Fruit fly (Drosophila melanogaster) whole organism, embryonic: ENCODE measurements around the gene Nazo.

ENCODE experiments used
- CG10209 ChIP-seq: fragments of 200-800 bp; sonication (Bioruptor generic); optimal IDR thresholded peaks from 3 replicates; lab custom pipeline; 2017; ENCODE audit warnings: missing biosample characterization, mild to moderate bottlenecking, missing genetic modification characterization, missing genetic modification reagents
- CG10462 ChIP-seq: fragments of 200-800 bp; sonication (Bioruptor generic); optimal IDR thresholded peaks from 2 replicates; lab custom pipeline; 2016; ENCODE audit warnings: missing biosample characterization, missing genetic modification characterization
- CG11696 ChIP-seq: fragments of 200-800 bp; sonication (Bioruptor generic); IDR thresholded peaks from 2 replicates; pipeline ENCODE4 v1.3.6; 2022; ENCODE audit warnings: missing biosample characterization, missing genetic modification characterization
- CG12744 ChIP-seq: fragments of 200-800 bp; sonication (Bioruptor generic); optimal IDR thresholded peaks from 2 replicates; lab custom pipeline; 2016; ENCODE audit warnings: missing biosample characterization, missing genetic modification characterization
- CG15479 ChIP-seq: fragments of 200-800 bp; sonication (Bioruptor generic); optimal IDR thresholded peaks from 3 replicates; lab custom pipeline; 2019; ENCODE audit warnings: missing biosample characterization, mild to moderate bottlenecking, missing genetic modification characterization, moderate library complexity
- CG2678 ChIP-seq: fragments of 200-800 bp; sonication (Bioruptor generic); optimal IDR thresholded peaks from 3 replicates; lab custom pipeline; 2019; ENCODE audit warnings: missing biosample characterization, mild to moderate bottlenecking, missing genetic modification characterization, moderate library complexity
- CG4282 ChIP-seq: fragments of 200-800 bp; sonication (Bioruptor generic); optimal IDR thresholded peaks from 2 replicates; lab custom pipeline; 2016; ENCODE audit warnings: missing biosample characterization, missing genetic modification characterization
- CG7963 ChIP-seq: fragments of 200-800 bp; sonication (Bioruptor generic); IDR thresholded peaks from 3 replicates; pipeline ENCODE4 v1.3.6; 2022; ENCODE audit warnings: missing biosample characterization, missing genetic modification characterization; ENCODE audit not compliant: partially characterized antibody
- CG8924 ChIP-seq: fragments of 200-800 bp; optimal IDR thresholded peaks from 3 replicates; lab custom pipeline; 2019; ENCODE audit warnings: missing biosample characterization, mild to moderate bottlenecking, missing genetic modification characterization, moderate library complexity
- D ChIP-seq, 2 experiments: fragments of 200-800 bp in 1 of 2; fragments of >200 bp in 1 of 2; sonication (Bioruptor generic) in 1 of 2; optimal IDR thresholded peaks; 2 replicates in 1 of 2; 3 replicates in 1 of 2; lab custom pipeline; 2017; ENCODE audit warnings: mild to moderate bottlenecking in 1 of 2, missing biosample characterization in 1 of 2, missing genetic modification characterization in 1 of 2, missing genetic modification reagents in 1 of 2
- Deaf1 ChIP-seq: fragments of 200-800 bp; optimal IDR thresholded peaks from 3 replicates; lab custom pipeline; 2019; ENCODE audit warnings: missing biosample characterization, mild to moderate bottlenecking, missing genetic modification characterization, moderate library complexity
- Ets65A ChIP-seq: fragments of 200-800 bp; sonication (Bioruptor generic); peaks from one replicate; lab custom pipeline; 2016; ENCODE audit warnings: missing biosample characterization, missing genetic modification characterization
- Fer3 ChIP-seq: fragments of 200-800 bp; sonication (Bioruptor generic); optimal IDR thresholded peaks from 2 replicates; lab custom pipeline; 2018; ENCODE audit warnings: missing biosample characterization, mild to moderate bottlenecking, missing genetic modification characterization, moderate library complexity
- HLHmδ ChIP-seq: fragments of 200-800 bp; sonication (Bioruptor generic); optimal IDR thresholded peaks from 2 replicates; lab custom pipeline; 2018; ENCODE audit warnings: missing biosample characterization, mild to moderate bottlenecking, missing genetic modification characterization, moderate library complexity
- Neu2 ChIP-seq: fragments of 200-800 bp; sonication (Bioruptor generic); optimal IDR thresholded peaks from 3 replicates; lab custom pipeline; 2016; ENCODE audit warnings: missing biosample characterization, missing genetic modification characterization, borderline replicate concordance
- Nf-YB ChIP-seq: fragments of 200-800 bp; sonication (Bioruptor generic); optimal IDR thresholded peaks from 3 replicates; lab custom pipeline; 2019; ENCODE audit warnings: missing biosample characterization, mild to moderate bottlenecking, missing genetic modification characterization, moderate library complexity
- Optix ChIP-seq: fragments of 200-800 bp; sonication (Bioruptor generic); IDR thresholded peaks from 3 replicates; pipeline ENCODE4 v1.3.6; 2022; ENCODE audit warnings: missing biosample characterization, missing genetic modification characterization
- Poxn ChIP-seq: fragments of 200-800 bp; sonication (Bioruptor generic); IDR thresholded peaks from 2 replicates; pipeline ENCODE4 v1.3.6; 2022; ENCODE audit warnings: missing biosample characterization, missing genetic modification characterization
- Usf ChIP-seq: fragments of 200-800 bp; sonication (Bioruptor generic); optimal IDR thresholded peaks from 2 replicates; lab custom pipeline; 2017; ENCODE audit warnings: missing genotype, missing biosample characterization, missing genetic modification characterization
- bbx ChIP-seq: fragments of 200-800 bp; sonication (Bioruptor generic); IDR thresholded peaks from 2 replicates; pipeline ENCODE4 v1.3.6; 2022; ENCODE audit warnings: missing biosample characterization, missing genetic modification characterization; ENCODE audit not compliant: partially characterized antibody
- bsh ChIP-seq, 2 experiments: fragments of 200-800 bp; sonication (Bioruptor generic); optimal IDR thresholded peaks; 2 replicates each; lab custom pipeline; 2017 to 2018; ENCODE audit warnings: mild to moderate bottlenecking in 2 of 2, missing biosample characterization in 2 of 2, missing genetic modification characterization in 2 of 2, moderate library complexity in 1 of 2
- chinmo ChIP-seq: fragments of 200-800 bp; sonication (Bioruptor generic); IDR thresholded peaks from 4 replicates; pipeline ENCODE4 v1.3.6; 2022; ENCODE audit warnings: missing biosample characterization, missing genetic modification characterization; ENCODE audit not compliant: partially characterized antibody
- croc ChIP-seq: fragments of 200-800 bp; sonication (Bioruptor generic); conservative IDR thresholded peaks from 3 replicates; pipeline ENCODE4 v1.3.6; 2022; ENCODE audit warnings: missing biosample characterization, missing genetic modification characterization
- crp ChIP-seq, 2 experiments: fragments of 200-800 bp; sonication (Bioruptor generic); optimal IDR thresholded peaks; 2 replicates in 1 of 2; 3 replicates in 1 of 2; lab custom pipeline; 2017; ENCODE audit warnings: missing biosample characterization in 2 of 2, missing genetic modification characterization in 2 of 2, mild to moderate bottlenecking in 1 of 2, moderate library complexity in 1 of 2
- dati ChIP-seq: fragments of 200-800 bp; sonication (Bioruptor generic); IDR thresholded peaks from 2 replicates; pipeline ENCODE4 v1.3.6; 2022; ENCODE audit warnings: missing biosample characterization, missing genetic modification characterization
- gce ChIP-seq: fragments of 200-800 bp; sonication (Bioruptor generic); IDR thresholded peaks from 3 replicates; pipeline ENCODE4 v1.3.6; 2022; ENCODE audit warnings: missing biosample characterization, missing genetic modification characterization
- gfzf ChIP-seq: fragments of 200-800 bp; sonication (Bioruptor generic); optimal IDR thresholded peaks from 2 replicates; lab custom pipeline; 2016; ENCODE audit warnings: missing biosample characterization, mild to moderate bottlenecking, missing genetic modification characterization, moderate library complexity
- ham ChIP-seq: fragments of 200-800 bp; sonication (Bioruptor generic); IDR thresholded peaks from 2 replicates; pipeline ENCODE4 v1.3.6; 2022; ENCODE audit warnings: missing biosample characterization, missing genetic modification characterization
- jumu ChIP-seq: fragments of 200-800 bp; sonication (Bioruptor generic); optimal IDR thresholded peaks from 3 replicates; lab custom pipeline; 2016; ENCODE audit warnings: missing biosample characterization, missing genetic modification characterization
- kay ChIP-seq: fragments of 200-800 bp; sonication (Bioruptor generic); optimal IDR thresholded peaks from 2 replicates; lab custom pipeline; 2016; ENCODE audit warnings: missing biosample characterization, missing genetic modification characterization
- knrl ChIP-seq: fragments of 200-800 bp; sonication (Bioruptor generic); IDR thresholded peaks from 3 replicates; pipeline ENCODE4 v1.3.6; 2022; ENCODE audit warnings: missing biosample characterization, missing genetic modification characterization; ENCODE audit not compliant: partially characterized antibody
- nau ChIP-seq: fragments of 200-800 bp; sonication (Bioruptor generic); optimal IDR thresholded peaks from 3 replicates; lab custom pipeline; 2017; ENCODE audit warnings: missing biosample characterization, mild to moderate bottlenecking, missing genetic modification characterization, missing genetic modification reagents
- nerfin-1 ChIP-seq: fragments of 200-800 bp; sonication (Bioruptor generic); optimal IDR thresholded peaks from 3 replicates; lab custom pipeline; 2019; ENCODE audit warnings: missing biosample characterization, mild to moderate bottlenecking, missing genetic modification characterization, moderate library complexity
- nom ChIP-seq: fragments of 200-800 bp; sonication (Bioruptor generic); optimal IDR thresholded peaks from 2 replicates; lab custom pipeline; 2017; ENCODE audit warnings: missing biosample characterization, missing genetic modification characterization, mild to moderate bottlenecking, moderate library complexity, missing genetic modification reagents
- org-1 ChIP-seq: fragments of 200-800 bp; sonication (Bioruptor generic); optimal IDR thresholded peaks from 2 replicates; lab custom pipeline; 2017; ENCODE audit warnings: missing biosample characterization, missing genetic modification characterization
- prd ChIP-seq, 3 experiments: fragments of >200 bp in 2 of 3; fragments of 200-800 bp in 1 of 3; sonication (Bioruptor generic) in 1 of 3; optimal IDR thresholded peaks in 2 of 3; IDR thresholded peaks in 1 of 3; 2 replicates in 2 of 3; 3 replicates in 1 of 3; pipeline versions ENCODE4 v1.3.6 to Lab custom; 2017 to 2022; ENCODE audit warnings: missing biosample characterization in 1 of 3, missing genetic modification characterization in 1 of 3
- repo ChIP-seq: fragments of 200-800 bp; sonication (Bioruptor generic); optimal IDR thresholded peaks from 2 replicates; lab custom pipeline; 2016; ENCODE audit warnings: missing biosample characterization, missing genetic modification characterization
- sens ChIP-seq: fragments of 200-800 bp; sonication (Bioruptor generic); peaks from one replicate; lab custom pipeline; 2016; ENCODE audit warnings: missing biosample characterization, missing genetic modification characterization
- slp2 ChIP-seq: fragments of 200-800 bp; sonication (Bioruptor generic); optimal IDR thresholded peaks from 2 replicates; lab custom pipeline; 2016; ENCODE audit warnings: missing biosample characterization, missing genetic modification characterization
- tll ChIP-seq, 2 experiments: fragments of 200-800 bp in 1 of 2; fragments of >200 bp in 1 of 2; sonication (Bioruptor generic) in 1 of 2; optimal IDR thresholded peaks; 2 replicates each; lab custom pipeline; 2017 to 2019; ENCODE audit warnings: missing biosample characterization in 2 of 2, missing genetic modification characterization in 2 of 2, mild to moderate bottlenecking in 1 of 2, moderate library complexity in 1 of 2
- twi ChIP-seq: fragments of 200-800 bp; optimal IDR thresholded peaks from 2 replicates; lab custom pipeline; 2019; ENCODE audit warnings: missing biosample characterization, mild to moderate bottlenecking, missing genetic modification characterization, moderate library complexity
- zen ChIP-seq: fragments of 200-800 bp; sonication (Bioruptor generic); optimal IDR thresholded peaks from 3 replicates; lab custom pipeline; 2018; ENCODE audit warnings: missing biosample characterization, mild to moderate bottlenecking, missing genetic modification characterization, moderate library complexity

Nazo gene

DNA sequence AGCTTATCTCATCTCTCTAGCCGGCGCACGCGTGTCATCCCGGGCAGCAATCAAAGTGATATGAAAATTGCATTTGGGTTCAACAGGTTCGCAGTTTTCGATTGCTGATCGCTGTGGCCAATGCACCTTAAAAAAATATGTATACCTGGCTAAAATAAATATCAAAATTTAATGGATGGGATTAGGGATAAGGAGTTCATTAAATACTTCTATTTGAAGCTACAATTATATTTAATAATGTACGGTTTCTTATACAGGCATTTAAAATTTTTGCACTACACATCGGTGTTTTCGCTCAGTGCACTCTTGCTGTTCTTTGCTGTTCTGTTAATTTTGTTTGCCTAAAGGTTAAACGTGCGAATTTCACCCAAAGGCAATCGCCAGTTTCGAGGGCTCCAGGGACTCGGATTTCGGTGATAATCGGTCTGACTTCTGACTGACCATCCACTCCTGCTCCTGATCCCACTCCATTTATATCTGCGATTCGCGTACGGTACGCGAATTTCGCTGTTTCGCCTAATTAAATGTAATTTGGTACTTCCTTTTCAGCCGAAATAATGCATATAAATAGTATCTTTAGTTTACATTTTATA is 15.0 kb upstream of the Nazo start:
- TF ChIP-seq repo (GFP tag; lab: Kevin White, UChicago) = no peak
- TF ChIP-seq CG2678 (tag; lab: Kevin White, UChicago) = no peak
- no peak for TF ChIP-seq chinmo (GFP tag; lab: Robert Waterston, UW)
- TF ChIP-seq gfzf (GFP tag; lab: Kevin White, UChicago) = no peak
- no peak for TF ChIP-seq CG12744 (GFP tag; lab: Kevin White, UChicago)
- peak; percentile 27 for TF ChIP-seq Ets65A
- no peak for TF ChIP-seq CG15479 (GFP tag; lab: Kevin White, UChicago)

DNA sequence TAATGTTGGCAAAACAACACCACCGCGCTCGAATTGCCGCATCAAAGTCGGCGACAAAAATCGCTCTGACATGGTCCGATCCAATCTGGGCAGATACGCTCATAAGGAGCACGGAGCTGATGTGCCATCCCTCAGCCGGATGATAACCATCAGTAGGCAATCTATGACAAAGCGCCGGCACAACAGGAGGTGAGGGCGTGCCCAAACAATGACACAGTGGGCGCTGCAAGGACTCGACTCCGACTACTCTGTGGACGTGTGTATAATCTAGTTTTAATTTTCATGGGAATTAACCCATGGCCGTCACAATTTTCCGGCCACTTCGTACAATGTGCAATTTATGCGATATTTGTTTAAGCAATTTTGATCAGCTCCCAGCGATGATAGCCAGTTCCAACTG is 12.6 kb upstream of the Nazo start:
- TF ChIP-seq D (optimal IDR thresholded peaks at IDR 0.05; lab: Kevin White, UChicago) (peak; percentile 76), D (GFP tag; optimal IDR thresholded peaks at IDR 0.05; lab: Kevin White, UChicago) (no peak), tll (GFP tag; optimal IDR thresholded peaks at IDR 0.05; lab: Kevin White, UChicago) (peak in 1 of 2 experiments; percentile 10), CG11696 (GFP tag; lab: Robert Waterston, UW) (no peak), CG15479 (GFP tag; lab: Kevin White, UChicago) (peak; percentile 32), Poxn (GFP tag; lab: Robert Waterston, UW) (no peak), prd (optimal IDR thresholded peaks at IDR 0.05; lab: Kevin White, UChicago) (no peak), prd (GFP tag; IDR thresholded peaks at IDR 0.05; lab: Robert Waterston, UW) (peak; percentile 72; the same call in 2 of the 3 replicates), zen (tag; lab: Kevin White, UChicago) (peak; percentile 89), twi (tag; lab: Kevin White, UChicago) (peak; percentile 77)

DNA sequence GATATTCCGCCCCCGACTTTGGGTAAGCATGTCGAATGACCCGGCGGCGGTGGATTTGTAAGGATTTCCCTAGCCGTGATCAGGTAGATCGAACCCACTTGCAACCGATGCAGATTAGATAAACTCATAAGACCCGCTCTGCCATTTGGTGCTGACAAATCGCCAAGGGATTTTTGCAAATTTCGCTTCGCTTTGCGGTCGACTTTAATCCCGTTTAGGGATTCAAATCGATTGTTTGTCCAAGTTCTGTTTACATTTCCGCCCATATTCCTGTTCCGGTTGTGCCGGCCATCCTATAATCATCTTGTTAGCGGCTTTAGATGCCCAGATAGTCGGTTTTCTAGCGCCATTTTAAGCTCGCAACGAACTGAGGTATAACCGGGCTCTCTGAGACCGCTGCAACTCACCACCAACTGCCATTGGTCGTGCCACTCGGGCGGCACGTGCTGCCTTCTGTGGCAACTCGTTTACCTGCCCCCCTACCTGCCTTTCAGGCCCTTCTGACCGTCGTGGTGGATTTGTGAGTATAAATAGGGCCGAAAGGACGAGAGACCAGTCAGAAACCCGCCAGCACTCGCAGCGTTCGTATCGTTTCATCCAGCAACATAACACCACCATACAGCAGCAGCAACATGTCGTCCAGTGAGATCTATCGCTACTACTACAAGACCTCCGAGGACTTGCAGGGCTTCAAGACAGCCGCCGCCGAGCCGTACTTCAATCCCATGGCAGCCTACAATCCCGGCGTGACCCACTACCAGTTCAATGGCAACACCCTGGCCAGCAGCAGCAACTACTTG is 10.0 kb upstream of the Nazo start, which contains the start of gene ato:
TSS of gene ato (plus strand) at position 559 of the 800 bp plus-strand sequence.
- no peak for TF ChIP-seq bbx
- no peak for TF ChIP-seq knrl (GFP tag; lab: Robert Waterston, UW)
- no peak for TF ChIP-seq jumu (GFP tag; lab: Kevin White, UChicago)
- no peak for TF ChIP-seq Fer3 (tag; lab: Kevin White, UChicago)
- no peak for TF ChIP-seq kay (GFP tag; lab: Kevin White, UChicago)
- no peak for TF ChIP-seq gce (GFP tag; lab: Robert Waterston, UW)
- TF ChIP-seq CG8924 (tag; lab: Kevin White, UChicago) = no peak
- no peak for TF ChIP-seq Usf
- no peak for TF ChIP-seq CG4282 (GFP tag; lab: Kevin White, UChicago)
- no peak for TF ChIP-seq dati (GFP tag; lab: Robert Waterston, UW)
- no peak for TF ChIP-seq croc (GFP tag; lab: Robert Waterston, UW)
- TF ChIP-seq tll (GFP tag; optimal IDR thresholded peaks at IDR 0.05; lab: Kevin White, UChicago) = peak in 1 of 2 experiments; percentile 56
- peak; percentile 41 for TF ChIP-seq Neu2 (GFP tag; lab: Kevin White, UChicago)
- no peak for TF ChIP-seq org-1 (GFP tag; lab: Kevin White, UChicago)
- TF ChIP-seq bsh (GFP tag; optimal IDR thresholded peaks at IDR 0.05; lab: Kevin White, UChicago) = no peak
- TF ChIP-seq crp (GFP tag; optimal IDR thresholded peaks at IDR 0.05; lab: Kevin White, UChicago) = no peak
- TF ChIP-seq nau = no peak
- no peak for TF ChIP-seq ham
- TF ChIP-seq Nf-YB = peak; percentile 94
- TF ChIP-seq Optix = no peak
- no peak for TF ChIP-seq CG12744 (GFP tag; lab: Kevin White, UChicago)
- TF ChIP-seq slp2 (GFP tag; lab: Kevin White, UChicago) = no peak
- no peak for TF ChIP-seq nom (GFP tag; lab: Kevin White, UChicago)
- TF ChIP-seq Deaf1 = peak; percentile 90
- TF ChIP-seq CG10209 = no peak
- TF ChIP-seq CG10462 = no peak
- TF ChIP-seq CG7963 (GFP tag; lab: Robert Waterston, UW) = no peak
- peak; percentile 53 for TF ChIP-seq sens
- peak; percentile 95 for TF ChIP-seq HLHmδ (GFP tag; lab: Kevin White, UChicago)
- no peak for TF ChIP-seq nerfin-1
